Fruit fly (Drosophila melanogaster) whole organism, embryonic: ENCODE results near the gene ATP8B.
A peak's percentile ranks its signal among the peaks of the same experiment; 100 is the strongest.

Experiments used
- CG10979 ChIP-seq: fragments of 200-800 bp; sonication (Bioruptor generic); optimal IDR thresholded peaks from 2 replicates; lab custom pipeline; 2018; ENCODE audit warnings: missing biosample characterization, mild to moderate bottlenecking, missing genetic modification characterization, moderate library complexity
- CG12219 ChIP-seq: fragments of 200-800 bp; sonication (Bioruptor generic); optimal IDR thresholded peaks from 3 replicates; lab custom pipeline; 2018; ENCODE audit warnings: missing biosample characterization, mild to moderate bottlenecking, missing genetic modification characterization
- CG13424 ChIP-seq: fragments of 200-800 bp; sonication (Bioruptor generic); optimal IDR thresholded peaks from 2 replicates; lab custom pipeline; 2019; ENCODE audit warnings: missing biosample characterization, mild to moderate bottlenecking, missing genetic modification characterization, moderate library complexity
- CG14014 ChIP-seq: fragments of 200-800 bp; sonication (Bioruptor generic); IDR thresholded peaks from 2 replicates; pipeline ENCODE4 v1.3.6; 2022; ENCODE audit warnings: missing biosample characterization, missing genetic modification characterization
- CG18619 ChIP-seq: fragments of 200-800 bp; sonication (Bioruptor generic); optimal IDR thresholded peaks from 3 replicates; lab custom pipeline; 2017; ENCODE audit warnings: missing biosample characterization, mild to moderate bottlenecking, missing genetic modification characterization
- CG2678 ChIP-seq: fragments of 200-800 bp; sonication (Bioruptor generic); optimal IDR thresholded peaks from 3 replicates; lab custom pipeline; 2019; ENCODE audit warnings: missing biosample characterization, mild to moderate bottlenecking, missing genetic modification characterization, moderate library complexity
- CG31441 ChIP-seq: fragments of 200-800 bp; sonication (Bioruptor generic); IDR thresholded peaks from 2 replicates; pipeline ENCODE4 v1.3.6; 2022; ENCODE audit warnings: missing biosample characterization, missing genetic modification characterization
- CG34224 ChIP-seq: fragments of 200-800 bp; sonication (Bioruptor generic); IDR thresholded peaks from 3 replicates; pipeline ENCODE4 v1.3.6; 2022; ENCODE audit warnings: missing biosample characterization, missing genetic modification characterization; ENCODE audit not compliant: partially characterized antibody
- CG3726 ChIP-seq: fragments of 200-800 bp; sonication (Bioruptor generic); IDR thresholded peaks from 3 replicates; pipeline ENCODE4, ENCODE4 v1.3.6; 2022; ENCODE audit warnings: missing biosample characterization, missing genetic modification characterization
- CG6791 ChIP-seq: fragments of 200-800 bp; sonication (Bioruptor generic); IDR thresholded peaks from 3 replicates; pipeline ENCODE4 v1.3.6; 2022; ENCODE audit warnings: missing biosample characterization, missing genetic modification characterization; ENCODE audit not compliant: partially characterized antibody
- CG7372 ChIP-seq: fragments of 200-800 bp; sonication (Bioruptor generic); IDR thresholded peaks from 2 replicates; pipeline ENCODE4 v1.3.6; 2022; ENCODE audit warnings: missing biosample characterization, missing genetic modification characterization
- CG7928 ChIP-seq: fragments of 200-800 bp; sonication (Bioruptor generic); optimal IDR thresholded peaks from 2 replicates; lab custom pipeline; 2017; ENCODE audit warnings: missing biosample characterization, mild to moderate bottlenecking, missing genetic modification characterization
- CrebB ChIP-seq: fragments of 200-800 bp; sonication (Bioruptor generic); optimal IDR thresholded peaks from 3 replicates; lab custom pipeline; 2018; ENCODE audit warnings: missing biosample characterization, mild to moderate bottlenecking, missing genetic modification characterization
- Dp ChIP-seq: fragments of 200-800 bp; sonication (Bioruptor generic); optimal IDR thresholded peaks from 2 replicates; lab custom pipeline; 2018; ENCODE audit warnings: missing biosample characterization, mild to moderate bottlenecking, missing genetic modification characterization, moderate library complexity
- Drgx ChIP-seq: fragments of 200-800 bp; sonication (Bioruptor generic); IDR thresholded peaks from 2 replicates; pipeline ENCODE4 v1.3.6; 2022; ENCODE audit warnings: missing biosample characterization, missing genetic modification characterization
- Elba2 ChIP-seq: fragments of 200-800 bp; sonication (Bioruptor generic); optimal IDR thresholded peaks from 3 replicates; lab custom pipeline; 2016; ENCODE audit warnings: missing biosample characterization, missing genetic modification characterization
- Ets65A ChIP-seq: fragments of 200-800 bp; sonication (Bioruptor generic); peaks from one replicate; lab custom pipeline; 2016; ENCODE audit warnings: missing biosample characterization, missing genetic modification characterization
- Nf-YA ChIP-seq: fragments of 200-800 bp; sonication (Bioruptor generic); IDR thresholded peaks from 2 replicates; pipeline ENCODE4 v1.3.6; 2022; ENCODE audit warnings: missing biosample characterization, missing genetic modification characterization
- Ptx1 ChIP-seq: fragments of 200-800 bp; sonication (Bioruptor generic); IDR thresholded peaks from 2 replicates; pipeline ENCODE4 v1.3.6; 2022; ENCODE audit warnings: missing biosample characterization, missing genetic modification characterization
- Sox100B ChIP-seq: fragments of 200-800 bp; sonication (Bioruptor generic); optimal IDR thresholded peaks from 3 replicates; lab custom pipeline; 2018; ENCODE audit warnings: missing biosample characterization, mild to moderate bottlenecking, missing genetic modification characterization
- Spps ChIP-seq: fragments of 200-800 bp; sonication (Bioruptor generic); optimal IDR thresholded peaks from 2 replicates; lab custom pipeline; 2018; ENCODE audit warnings: missing biosample characterization, mild to moderate bottlenecking, missing genetic modification characterization
- Stat92E ChIP-seq, 3 experiments: fragments of >200 bp in 2 of 3; fragments of 200-800 bp in 1 of 3; sonication (Bioruptor generic) in 1 of 3; optimal IDR thresholded peaks; 2 replicates each; lab custom pipeline; 2017 to 2019; ENCODE audit warnings: missing biosample characterization in 3 of 3, missing genetic modification characterization in 3 of 3, mild to moderate bottlenecking in 1 of 3, moderate library complexity in 1 of 3
- Trl ChIP-seq, 3 experiments: fragments of >200 bp in 2 of 3; fragments of 200-800 bp in 1 of 3; sonication (Bioruptor generic) in 1 of 3; optimal IDR thresholded peaks; 2 replicates in 1 of 3; 3 replicates in 2 of 3; lab custom pipeline; 2016 to 2017; ENCODE audit warnings: missing biosample characterization in 1 of 3, missing genetic modification characterization in 1 of 3
- br ChIP-seq: fragments of >200 bp; optimal IDR thresholded peaks from 2 replicates; lab custom pipeline; 2017
- ci ChIP-seq: fragments of 200-800 bp; sonication (Bioruptor generic); IDR thresholded peaks from 3 replicates; pipeline ENCODE4 v1.3.6; 2022; ENCODE audit warnings: missing biosample characterization, missing genetic modification characterization
- da ChIP-seq: fragments of 200-800 bp; sonication (Bioruptor generic); optimal IDR thresholded peaks from 2 replicates; lab custom pipeline; 2016; ENCODE audit warnings: missing biosample characterization, missing genetic modification characterization
- ems ChIP-seq: fragments of 200-800 bp; sonication (Bioruptor generic); optimal IDR thresholded peaks from 3 replicates; lab custom pipeline; 2016; ENCODE audit warnings: missing biosample characterization, missing genetic modification characterization
- fd96Cb ChIP-seq: fragments of 200-800 bp; sonication (Bioruptor generic); optimal IDR thresholded peaks from 2 replicates; lab custom pipeline; 2018; ENCODE audit warnings: missing biosample characterization, mild to moderate bottlenecking, missing genetic modification characterization, moderate library complexity
- hb ChIP-seq: fragments of 200-800 bp; sonication (Bioruptor generic); IDR thresholded peaks from 3 replicates; pipeline ENCODE4 v1.3.6; 2022; ENCODE audit warnings: missing biosample characterization, missing genetic modification characterization; ENCODE audit not compliant: partially characterized antibody
- kay ChIP-seq: fragments of 200-800 bp; sonication (Bioruptor generic); optimal IDR thresholded peaks from 2 replicates; lab custom pipeline; 2016; ENCODE audit warnings: missing biosample characterization, missing genetic modification characterization
- luna ChIP-seq: fragments of 200-800 bp; sonication (Bioruptor generic); optimal IDR thresholded peaks from 2 replicates; lab custom pipeline; 2016; ENCODE audit warnings: missing biosample characterization, missing genetic modification characterization
- pzg ChIP-seq: fragments of 200-800 bp; sonication (Bioruptor generic); optimal IDR thresholded peaks from 3 replicates; lab custom pipeline; 2018; ENCODE audit warnings: missing biosample characterization, mild to moderate bottlenecking, missing genetic modification characterization, moderate library complexity
- sim ChIP-seq: fragments of 200-800 bp; sonication (Bioruptor generic); IDR thresholded peaks from 2 replicates; pipeline ENCODE4 v1.3.6; 2022; ENCODE audit warnings: missing biosample characterization, missing genetic modification characterization
- toy ChIP-seq: fragments of 200-800 bp; sonication (Bioruptor generic); IDR thresholded peaks from 2 replicates; pipeline ENCODE4 v1.3.6; 2022; ENCODE audit warnings: missing biosample characterization, missing genetic modification characterization
- unc-4 ChIP-seq: fragments of 200-800 bp; sonication (Bioruptor generic); IDR thresholded peaks from 2 replicates; pipeline ENCODE4 v1.3.6; 2022; ENCODE audit warnings: missing biosample characterization, missing genetic modification characterization; ENCODE audit not compliant: partially characterized antibody
- zfh2 ChIP-seq: fragments of 200-800 bp; sonication (Bioruptor generic); optimal IDR thresholded peaks from 2 replicates; lab custom pipeline; 2016; ENCODE audit warnings: missing biosample characterization, missing genetic modification characterization

ATP8B gene

dm6 chr3R:12078961-12079360 is 11.5 kb downstream of the ATP8B start (continued):
- TF ChIP-seq hb (no peak), Drgx (GFP tag; lab: Robert Waterston, UW) (peak; percentile 74), Spps (tag; lab: Kevin White, UChicago) (no peak), CG14014 (GFP tag; lab: Robert Waterston, UW) (peak; percentile 82), CG7372 (GFP tag; lab: Robert Waterston, UW) (peak; percentile 78), Elba2 (GFP tag; lab: Kevin White, UChicago) (no peak), CG3726 (GFP tag; lab: Robert Waterston, UW) (peak; percentile 38; the same call in 1 of the 3 replicates), toy (GFP tag; lab: Robert Waterston, UW) (0 out of 2 replicates have a peak, but pooled peaks have one; percentile 48), da (no peak), pzg (no peak), fd96Cb (tag; lab: Kevin White, UChicago) (peak; percentile 70), Nf-YA (GFP tag; lab: Robert Waterston, UW) (peak; percentile 65; the same call in 1 of the 2 replicates), Stat92E (GFP tag; optimal IDR thresholded peaks at IDR 0.05; lab: Kevin White, UChicago) (no peak), CG13424 (tag; lab: Kevin White, UChicago) (peak; percentile 86), ci (GFP tag; lab: Robert Waterston, UW) (peak; percentile 91), CG31441 (GFP tag; lab: Robert Waterston, UW) (peak; percentile 79), CrebB (tag; lab: Kevin White, UChicago) (peak; percentile 65), CG18619 (GFP tag; lab: Kevin White, UChicago) (peak; percentile 59), zfh2 (GFP tag; lab: Kevin White, UChicago) (no peak), CG6791 (no peak), Sox100B (GFP tag; lab: Kevin White, UChicago) (peak; percentile 66), CG2678 (peak; percentile 90), CG12219 (peak; percentile 53), CG10979 (tag; lab: Kevin White, UChicago) (no peak)

dm6 chr3R:12062844-12063243 is 27.6 kb downstream of the ATP8B start, which contains the start of gene CG14740:
Gene CG14740, minus strand, starts transcription at chr3R:12062944.
- no peak for TF ChIP-seq luna (GFP tag; lab: Kevin White, UChicago)
- TF ChIP-seq Dp (GFP tag; lab: Kevin White, UChicago): no peak

dm6 chr3R:12049113-12049512 is 41.3 kb downstream of the ATP8B start, which contains the start of gene CG14739:
Gene CG14739, minus strand, starts transcription at chr3R:12049213.
- TF ChIP-seq Ets65A (GFP tag; lab: Kevin White, UChicago) (peak; percentile 40), CG7928 (GFP tag; lab: Kevin White, UChicago) (no peak)

dm6 chr3R:12040228-12040627 is 50.2 kb downstream of the ATP8B start, which contains the start of gene CG14736:
Gene CG14736, plus strand, starts transcription at chr3R:12040528.
- TF ChIP-seq Ets65A (GFP tag; lab: Kevin White, UChicago) (peak; percentile 87), Trl (optimal IDR thresholded peaks at IDR 0.05; lab: Kevin White, UChicago) (no peak), Trl (GFP tag; optimal IDR thresholded peaks at IDR 0.05; lab: Kevin White, UChicago) (no peak)
- TF ChIP-seq, all 482 proteins: peak for 1

dm6 chr3R:12032842-12033241 is 57.6 kb downstream of the ATP8B start, which contains the start of gene ssp5:
Gene ssp5, plus strand, starts transcription at chr3R:12033142.
- TF ChIP-seq CG34224 (GFP tag; lab: Robert Waterston, UW): no peak
- no peak for TF ChIP-seq Ptx1 (GFP tag; lab: Robert Waterston, UW)
- no peak for TF ChIP-seq br (lab: Kevin White, UChicago)
- no peak for TF ChIP-seq unc-4
- TF ChIP-seq sim (GFP tag; lab: Robert Waterston, UW): no peak
- no peak for TF ChIP-seq kay
- TF ChIP-seq ems (GFP tag; lab: Kevin White, UChicago): no peak
